Worm (Caenorhabditis elegans) whole organism, L2 larva: ENCODE data around the gene nep-5.
A peak's percentile ranks its signal among the peaks of the same experiment; 100 is the strongest.

Source experiments
- C34F6.9 ChIP-seq: fragments of 150-350 bp; optimal IDR thresholded peaks from 2 replicates; lab custom pipeline; 2014; ENCODE audit warnings: missing biosample characterization, missing genetic modification characterization
- F13H6.1 ChIP-seq: sonication (generic microtip); optimal IDR thresholded peaks from 2 replicates; lab custom pipeline; 2016; ENCODE audit warnings: missing genetic modification characterization, missing compliant biosample characterization
- R02D3.7 ChIP-seq: fragments of 150-350 bp; optimal IDR thresholded peaks from 2 replicates; lab custom pipeline; 2014; ENCODE audit warnings: missing biosample characterization, missing genetic modification characterization
- Y55F3AM.14 ChIP-seq: fragments of 200-800 bp; sonication (Bioruptor generic); optimal IDR thresholded peaks from 2 replicates; lab custom pipeline; 2018; ENCODE audit warnings: mild to moderate bottlenecking, missing genetic modification characterization, missing compliant biosample characterization
- ZK546.5 ChIP-seq: sonication (generic microtip); optimal IDR thresholded peaks from 2 replicates; lab custom pipeline; 2017; ENCODE audit warnings: missing biosample characterization, missing genetic modification characterization
- alr-1 ChIP-seq: fragments of 150-350 bp; optimal IDR thresholded peaks from 2 replicates; lab custom pipeline; 2014; ENCODE audit warnings: missing biosample characterization, missing genetic modification characterization
- ama-1 ChIP-seq: fragments of 150-350 bp; optimal IDR thresholded peaks from 2 replicates; lab custom pipeline; 2018; ENCODE audit warnings: inconsistent platforms
- blmp-1 ChIP-seq: sonication (generic microtip); optimal IDR thresholded peaks from 2 replicates; lab custom pipeline; 2017; ENCODE audit warnings: missing genetic modification characterization, mild to moderate bottlenecking, missing compliant biosample characterization, antibody characterized with exemption, moderate library complexity; ENCODE audit not compliant: insufficient read depth
- ceh-16 ChIP-seq: fragments of 150-350 bp; optimal IDR thresholded peaks from 2 replicates; lab custom pipeline; 2014; ENCODE audit warnings: missing biosample characterization, missing genetic modification characterization
- crh-2 ChIP-seq: sonication (generic microtip); optimal IDR thresholded peaks from 2 replicates; lab custom pipeline; 2017; ENCODE audit warnings: missing biosample characterization, missing genetic modification characterization
- egl-27 ChIP-seq: sonication (generic microtip); optimal IDR thresholded peaks from 3 replicates; lab custom pipeline; 2017; ENCODE audit warnings: missing biosample characterization, missing genetic modification reagents, missing genetic modification characterization
- elt-1 ChIP-seq: fragments of 150-350 bp; optimal IDR thresholded peaks from 2 replicates; lab custom pipeline; 2014; ENCODE audit warnings: missing biosample characterization, missing genetic modification characterization
- elt-3 ChIP-seq: sonication (generic microtip); optimal IDR thresholded peaks from 2 replicates; lab custom pipeline; 2017; ENCODE audit warnings: missing biosample characterization, missing genetic modification characterization
- fos-1 ChIP-seq: fragments of 150-350 bp; optimal IDR thresholded peaks from 2 replicates; lab custom pipeline; 2014; ENCODE audit warnings: missing biosample characterization, missing genetic modification characterization
- gmeb-1 ChIP-seq: fragments of 150-350 bp; optimal IDR thresholded peaks from 2 replicates; lab custom pipeline; 2014; ENCODE audit warnings: missing biosample characterization, missing genetic modification characterization
- lin-11 ChIP-seq: fragments of 150-350 bp; sonication (generic microtip); optimal IDR thresholded peaks from 2 replicates; lab custom pipeline; 2014; ENCODE audit warnings: missing biosample characterization, missing genetic modification characterization, inconsistent platforms, mixed read lengths
- lin-13 ChIP-seq: fragments of 150-350 bp; optimal IDR thresholded peaks from 2 replicates; lab custom pipeline; 2014; ENCODE audit warnings: missing biosample characterization, missing genetic modification reagents, missing genetic modification characterization
- lin-39 ChIP-seq: fragments of 150-350 bp; optimal IDR thresholded peaks from 2 replicates; lab custom pipeline; 2014; ENCODE audit warnings: missing biosample characterization, missing genetic modification reagents, missing genetic modification characterization
- lsy-2 ChIP-seq, 2 experiments: fragments of 150-350 bp in 1 of 2; sonication (generic microtip) in 1 of 2; optimal IDR thresholded peaks; 2 replicates each; lab custom pipeline; 2014 to 2017; ENCODE audit warnings: missing biosample characterization in 2 of 2, missing genetic modification characterization in 2 of 2
- mab-5 ChIP-seq: fragments of 150-350 bp; optimal IDR thresholded peaks from 2 replicates; lab custom pipeline; 2014; ENCODE audit warnings: missing biosample characterization, missing genetic modification characterization
- mdl-1 ChIP-seq, 2 experiments: fragments of 150-350 bp in 1 of 2; sonication (generic microtip) in 1 of 2; optimal IDR thresholded peaks; 2 replicates each; lab custom pipeline; 2017; ENCODE audit warnings: missing biosample characterization in 2 of 2, missing genetic modification characterization in 2 of 2
- nhr-10 ChIP-seq: sonication (generic microtip); optimal IDR thresholded peaks from 2 replicates; lab custom pipeline; 2017; ENCODE audit warnings: missing biosample characterization, missing genetic modification characterization
- nhr-12 ChIP-seq: fragments of 150-350 bp; optimal IDR thresholded peaks from 2 replicates; lab custom pipeline; 2014; ENCODE audit warnings: missing biosample characterization, missing genetic modification characterization
- nhr-129 ChIP-seq: fragments of 150-350 bp; optimal IDR thresholded peaks from 2 replicates; lab custom pipeline; 2014; ENCODE audit warnings: missing biosample characterization, missing genetic modification characterization
- nhr-21 ChIP-seq: fragments of 150-350 bp; optimal IDR thresholded peaks from 2 replicates; lab custom pipeline; 2014; ENCODE audit warnings: missing biosample characterization, missing genetic modification characterization
- nhr-23 ChIP-seq: fragments of 150-350 bp; optimal IDR thresholded peaks from 2 replicates; lab custom pipeline; 2014; ENCODE audit warnings: missing biosample characterization, missing genetic modification reagents, missing genetic modification characterization
- nhr-237 ChIP-seq: fragments of 150-350 bp; optimal IDR thresholded peaks from 2 replicates; lab custom pipeline; 2014; ENCODE audit warnings: missing biosample characterization, missing genetic modification characterization
- nhr-25 ChIP-seq: fragments of 150-350 bp; sonication (generic microtip); optimal IDR thresholded peaks from 3 replicates; lab custom pipeline; 2014; ENCODE audit warnings: missing biosample characterization, missing genetic modification characterization
- nhr-6 ChIP-seq: fragments of 150-350 bp; optimal IDR thresholded peaks from 2 replicates; lab custom pipeline; 2014; ENCODE audit warnings: missing biosample characterization, missing genetic modification characterization
- nhr-77 ChIP-seq: fragments of 150-350 bp; optimal IDR thresholded peaks from 2 replicates; lab custom pipeline; 2014; ENCODE audit warnings: missing biosample characterization, missing genetic modification characterization
- sem-4 ChIP-seq: fragments of 150-350 bp; optimal IDR thresholded peaks from 2 replicates; lab custom pipeline; 2014; ENCODE audit warnings: missing biosample characterization, missing genetic modification reagents, missing genetic modification characterization
- skn-1 ChIP-seq: sonication (generic microtip); optimal IDR thresholded peaks from 2 replicates; lab custom pipeline; 2017; ENCODE audit warnings: missing biosample characterization, missing genetic modification characterization
- sma-3 ChIP-seq: sonication (generic microtip); optimal IDR thresholded peaks from 2 replicates; lab custom pipeline; 2016; ENCODE audit warnings: missing genetic modification reagents, missing genetic modification characterization, missing compliant biosample characterization
- sma-9 ChIP-seq, 2 experiments: fragments of 150-350 bp in 1 of 2; sonication (generic microtip) in 1 of 2; optimal IDR thresholded peaks; 2 replicates each; lab custom pipeline; 2014 to 2016; ENCODE audit warnings: missing genetic modification characterization in 2 of 2, mild to moderate bottlenecking in 1 of 2, missing biosample characterization in 1 of 2, missing compliant biosample characterization in 1 of 2, missing genetic modification reagents in 1 of 2, moderate library complexity in 1 of 2
- snpc-4 ChIP-seq: fragments of 150-350 bp; optimal IDR thresholded peaks from 2 replicates; lab custom pipeline; 2014; ENCODE audit warnings: missing biosample characterization, missing genetic modification characterization
- unc-39 ChIP-seq: fragments of 150-350 bp; optimal IDR thresholded peaks from 2 replicates; lab custom pipeline; 2014; ENCODE audit warnings: missing biosample characterization, missing genetic modification characterization
- unc-62 ChIP-seq: fragments of 150-350 bp; optimal IDR thresholded peaks from 2 replicates; lab custom pipeline; 2014; ENCODE audit warnings: missing biosample characterization, missing genetic modification reagents, missing genetic modification characterization
- ztf-1 ChIP-seq: fragments of 200-800 bp; sonication (Bioruptor generic); conservative IDR thresholded peaks from 2 replicates; pipeline ENCODE4 v1.3.6; 2022; ENCODE audit warnings: missing genetic modification characterization, missing compliant biosample characterization
- ztf-11 ChIP-seq: sonication (generic microtip); optimal IDR thresholded peaks from 2 replicates; lab custom pipeline; 2017; ENCODE audit warnings: missing biosample characterization, missing genetic modification characterization
- ztf-4 ChIP-seq: fragments of 150-350 bp; optimal IDR thresholded peaks from 2 replicates; lab custom pipeline; 2014; ENCODE audit warnings: missing biosample characterization, missing genetic modification characterization

nep-5 gene

ce11 chrII:5514846-5515245 is 26.9 kb downstream of the nep-5 start, which contains the start of gene sahd-1:
sahd-1 (minus strand) TSS chrII:5514945.
- no peak for TF ChIP-seq nhr-12 (tag; lab: Kevin White, UChicago)
- no peak for TF ChIP-seq nhr-21 (tag; lab: Kevin White, UChicago)
- TF ChIP-seq ZK546.5 (tag; lab: Kevin White, UChicago): no peak
- TF ChIP-seq egl-27 (tag; lab: Kevin White, UChicago): no peak
- peak; percentile 45 for TF ChIP-seq fos-1
- no peak for TF ChIP-seq sma-3 (GFP tag; lab: Kevin White, UChicago)
- TF ChIP-seq ztf-4 (tag; lab: Kevin White, UChicago): no peak
- no peak for TF ChIP-seq lsy-2 (tag; optimal IDR thresholded peaks at IDR 0.05; lab: Kevin White, UChicago)

- TF ChIP-seq ztf-1 (GFP tag; lab: Robert Waterston, UW) (no peak), fos-1 (peak; percentile 43)
- TF ChIP-seq, all 48 proteins: peak for 1
Measured at ce11 chrII:5515542-5515941, 27.6 kb downstream of the nep-5 start, which contains the start of gene ZK177.3. ZK177.3 (plus strand) TSS chrII:5515842.

ce11 chrII:5517643-5518042 is 29.7 kb downstream of the nep-5 start, which contains the start of gene ZK177.9:
ZK177.9 (minus strand) TSS chrII:5517743.
- no peak for TF ChIP-seq lin-11 (tag; lab: Kevin White, UChicago)
- TF ChIP-seq blmp-1 (tag; lab: Kevin White, UChicago): no peak
- TF ChIP-seq ztf-1 (GFP tag; lab: Robert Waterston, UW): no peak
- TF ChIP-seq sma-9 (GFP tag; optimal IDR thresholded peaks at IDR 0.05; lab: Kevin White, UChicago): no peak
- no peak for TF ChIP-seq sma-9 (tag; optimal IDR thresholded peaks at IDR 0.05; lab: Kevin White, UChicago)
- no peak for TF ChIP-seq C34F6.9 (tag; lab: Kevin White, UChicago)
- no peak for TF ChIP-seq nhr-6 (tag; lab: Kevin White, UChicago)
- no peak for TF ChIP-seq ZK546.5 (tag; lab: Kevin White, UChicago)
- no peak for TF ChIP-seq snpc-4 (tag; lab: Kevin White, UChicago)
- TF ChIP-seq lin-39 (tag; lab: Kevin White, UChicago): no peak
- TF ChIP-seq nhr-129 (tag; lab: Kevin White, UChicago): no peak
- no peak for TF ChIP-seq Y55F3AM.14 (GFP tag; lab: Kevin White, UChicago)
- TF ChIP-seq elt-1 (tag; lab: Kevin White, UChicago): no peak
- no peak for TF ChIP-seq nhr-237
- no peak for TF ChIP-seq unc-39 (tag; lab: Kevin White, UChicago)
- no peak for TF ChIP-seq ama-1

ce11 chrII:5518055-5518454 is 30.1 kb downstream of the nep-5 start:
- TF ChIP-seq nhr-23 (tag; lab: Kevin White, UChicago) (no peak), blmp-1 (tag; lab: Kevin White, UChicago) (no peak), lin-39 (tag; lab: Kevin White, UChicago) (no peak), elt-1 (tag; lab: Kevin White, UChicago) (no peak), sem-4 (no peak), sma-3 (GFP tag; lab: Kevin White, UChicago) (no peak), crh-2 (tag; lab: Kevin White, UChicago) (no peak), nhr-25 (tag; lab: Kevin White, UChicago) (no peak), nhr-10 (tag; lab: Kevin White, UChicago) (no peak), F13H6.1 (no peak), skn-1 (tag; lab: Kevin White, UChicago) (no peak), ztf-4 (tag; lab: Kevin White, UChicago) (no peak), unc-39 (tag; lab: Kevin White, UChicago) (no peak), R02D3.7 (tag; lab: Kevin White, UChicago) (no peak), nhr-21 (tag; lab: Kevin White, UChicago) (no peak)

- TF ChIP-seq mab-5 (tag; lab: Kevin White, UChicago) (no peak), Y55F3AM.14 (GFP tag; lab: Kevin White, UChicago) (no peak), elt-3 (tag; lab: Kevin White, UChicago) (no peak), mdl-1 (tag; optimal IDR thresholded peaks at IDR 0.05; lab: Kevin White, UChicago) (no peak), nhr-10 (tag; lab: Kevin White, UChicago) (no peak), alr-1 (no peak), fos-1 (no peak), R02D3.7 (tag; lab: Kevin White, UChicago) (no peak), F13H6.1 (no peak), snpc-4 (tag; lab: Kevin White, UChicago) (no peak), gmeb-1 (no peak), nhr-12 (tag; lab: Kevin White, UChicago) (no peak), nhr-77 (no peak), ztf-11 (tag; lab: Kevin White, UChicago) (no peak), ama-1 (no peak), lin-13 (GFP tag; lab: Kevin White, UChicago) (no peak), ceh-16 (no peak), nhr-23 (tag; lab: Kevin White, UChicago) (no peak), unc-62 (no peak)
Measured at ce11 chrII:5518910-5519309, 31.0 kb downstream of the nep-5 start, which contains the start of gene ZK177.2. ZK177.2 (plus strand) TSS chrII:5519210.
